Fruit fly (Drosophila melanogaster) whole organism, embryonic: Measurements from ENCODE around the gene bab2.

Source experiments
- CG12744 ChIP-seq: fragments of 200-800 bp; sonication (Bioruptor generic); optimal IDR thresholded peaks from 2 replicates; lab custom pipeline; 2016; ENCODE audit warnings: missing biosample characterization, missing genetic modification characterization
- CG30431 ChIP-seq: fragments of 200-800 bp; sonication (Bioruptor generic); optimal IDR thresholded peaks from 2 replicates; lab custom pipeline; 2017; ENCODE audit warnings: missing biosample characterization, missing genetic modification characterization
- CG3726 ChIP-seq: fragments of 200-800 bp; sonication (Bioruptor generic); IDR thresholded peaks from 3 replicates; pipeline ENCODE4, ENCODE4 v1.3.6; 2022; ENCODE audit warnings: missing biosample characterization, missing genetic modification characterization
- Ets65A ChIP-seq: fragments of 200-800 bp; sonication (Bioruptor generic); peaks from one replicate; lab custom pipeline; 2016; ENCODE audit warnings: missing biosample characterization, missing genetic modification characterization
- Med ChIP-seq: fragments of 200-800 bp; sonication (Bioruptor generic); peaks from one replicate; lab custom pipeline; 2016; ENCODE audit warnings: missing biosample characterization, missing genetic modification characterization, mild to moderate bottlenecking, inconsistent platforms, moderate library complexity
- Nf-YB ChIP-seq: fragments of 200-800 bp; sonication (Bioruptor generic); optimal IDR thresholded peaks from 3 replicates; lab custom pipeline; 2019; ENCODE audit warnings: missing biosample characterization, mild to moderate bottlenecking, missing genetic modification characterization, moderate library complexity
- dimm ChIP-seq: fragments of 200-800 bp; sonication (Bioruptor generic); IDR thresholded peaks from 2 replicates; pipeline ENCODE4 v1.3.6; 2022; ENCODE audit warnings: missing biosample characterization, missing genetic modification characterization
- jumu ChIP-seq: fragments of 200-800 bp; sonication (Bioruptor generic); optimal IDR thresholded peaks from 3 replicates; lab custom pipeline; 2016; ENCODE audit warnings: missing biosample characterization, missing genetic modification characterization
- psq ChIP-seq: fragments of 200-800 bp; sonication (Bioruptor generic); optimal IDR thresholded peaks from 2 replicates; lab custom pipeline; 2017; ENCODE audit warnings: missing biosample characterization, missing genetic modification characterization
- tll ChIP-seq, 2 experiments: fragments of 200-800 bp in 1 of 2; fragments of >200 bp in 1 of 2; sonication (Bioruptor generic) in 1 of 2; optimal IDR thresholded peaks; 2 replicates each; lab custom pipeline; 2017 to 2019; ENCODE audit warnings: missing biosample characterization in 2 of 2, missing genetic modification characterization in 2 of 2, mild to moderate bottlenecking in 1 of 2, moderate library complexity in 1 of 2
- ttk ChIP-seq: fragments of 200-800 bp; sonication (Bioruptor generic); IDR thresholded peaks from 2 replicates; pipeline ENCODE4 v2.1.2; 2022; ENCODE audit warnings: missing biosample characterization, missing genetic modification characterization
- usp ChIP-seq: fragments of >200 bp; optimal IDR thresholded peaks from 2 replicates; lab custom pipeline; 2017; ENCODE audit warnings: missing biosample characterization, missing genetic modification characterization
- zf30C ChIP-seq: fragments of 200-800 bp; sonication (Bioruptor generic); optimal IDR thresholded peaks from 3 replicates; lab custom pipeline; 2018; ENCODE audit warnings: missing biosample characterization, mild to moderate bottlenecking, missing genetic modification characterization

- TF ChIP-seq CG12744 (GFP tag; lab: Kevin White, UChicago) (no peak), zf30C (GFP tag; lab: Kevin White, UChicago) (no peak), jumu (GFP tag; lab: Kevin White, UChicago) (no peak), psq (GFP tag; lab: Kevin White, UChicago) (no peak), tll (GFP tag; optimal IDR thresholded peaks at IDR 0.05; lab: Kevin White, UChicago) (no peak), ttk (GFP tag; lab: Robert Waterston, UW) (no peak), usp (GFP tag; lab: Kevin White, UChicago) (no peak), Ets65A (GFP tag; lab: Kevin White, UChicago) (no peak), Nf-YB (no peak), Med (GFP tag; lab: Kevin White, UChicago) (no peak), dimm (GFP tag; lab: Robert Waterston, UW) (no peak), CG3726 (no peak), CG30431 (no peak)
These were observed 30.6 kb downstream of the bab2 start for dm6 chr3L:1146492-1146891.
